Fruit fly (Drosophila melanogaster): Measurements from ENCODE around the gene CG7512.

- TF ChIP-seq insv (optimal IDR thresholded peaks at IDR 0.05) (no peak), psq (optimal IDR thresholded peaks at IDR 0.05) (no peak), Sin3A (optimal IDR thresholded peaks at IDR 0.05) (no peak), ttk (optimal IDR thresholded peaks at IDR 0.05) (no peak)
These were observed 43.7 kb downstream of the CG7512 start for dm6 chr3L:11557209-11557608.

All from Kc167 (cell line).